Worm (Caenorhabditis elegans) whole organism, L4 larva: ENCODE results near the gene mfsd-6.

ENCODE experiments used
- F10B5.3 ChIP-seq: sonication (generic microtip); optimal IDR thresholded peaks from 2 replicates; lab custom pipeline; 2016; ENCODE audit warnings: mild to moderate bottlenecking, missing genetic modification characterization, missing compliant biosample characterization
- F26F4.8 ChIP-seq: fragments of 200-800 bp; sonication (Bioruptor generic); conservative IDR thresholded peaks from 2 replicates; pipeline ENCODE4 v1.3.6; 2022; ENCODE audit warnings: missing genetic modification characterization, missing compliant biosample characterization
- Y105C5A.15 ChIP-seq: fragments of 200-800 bp; sonication (Bioruptor generic); IDR thresholded peaks from 2 replicates; pipeline ENCODE4 v1.3.6; 2022; ENCODE audit warnings: missing genetic modification characterization, missing compliant biosample characterization
- aha-1 ChIP-seq: fragments of 150-350 bp; peaks from one replicate; lab custom pipeline; 2014; ENCODE audit warnings: missing biosample characterization, missing genetic modification characterization
- attf-4 ChIP-seq: sonication (generic microtip); optimal IDR thresholded peaks from 3 replicates; lab custom pipeline; 2017; ENCODE audit warnings: missing biosample characterization, missing genetic modification characterization
- ceh-28 ChIP-seq: fragments of 150-350 bp; optimal IDR thresholded peaks from 2 replicates; lab custom pipeline; 2014; ENCODE audit warnings: missing biosample characterization, missing genetic modification reagents, missing genetic modification characterization
- ctbp-1 ChIP-seq: fragments of 200-800 bp; sonication (Bioruptor generic); IDR thresholded peaks from 2 replicates; pipeline ENCODE4 v1.3.6; 2022; ENCODE audit warnings: missing genetic modification reagents, missing genetic modification characterization, missing compliant biosample characterization
- daf-16 ChIP-seq, 3 experiments: sonication (generic microtip); optimal IDR thresholded peaks; 2 replicates each; lab custom pipeline; 2016 to 2017; ENCODE audit warnings: missing genetic modification characterization in 3 of 3, missing genetic modification reagents in 3 of 3, mild to moderate bottlenecking in 2 of 3, missing compliant biosample characterization in 2 of 3, missing biosample characterization in 1 of 3, moderate library complexity in 1 of 3
- fkh-10 ChIP-seq: fragments of 150-350 bp; optimal IDR thresholded peaks from 2 replicates; lab custom pipeline; 2014; ENCODE audit warnings: missing biosample characterization, missing genetic modification reagents, missing genetic modification characterization
- hif-1 ChIP-seq, 2 experiments: sonication (generic microtip); optimal IDR thresholded peaks; 2 replicates each; lab custom pipeline; 2016 to 2017; ENCODE audit warnings: missing compliant biosample characterization in 2 of 2, missing genetic modification characterization in 2 of 2, missing genetic modification reagents in 2 of 2, missing genotype in 2 of 2, mild to moderate bottlenecking in 1 of 2
- jun-1 ChIP-seq: fragments of 150-350 bp; optimal IDR thresholded peaks from 2 replicates; lab custom pipeline; 2014; ENCODE audit warnings: missing biosample characterization, missing genetic modification reagents, missing genetic modification characterization
- lim-7 ChIP-seq: fragments of 200-800 bp; sonication (Bioruptor generic); IDR thresholded peaks from 2 replicates; pipeline ENCODE4 v1.3.6; 2022; ENCODE audit warnings: missing genetic modification characterization, missing compliant biosample characterization
- lir-3 ChIP-seq: sonication (generic microtip); optimal IDR thresholded peaks from 2 replicates; lab custom pipeline; 2016; ENCODE audit warnings: mild to moderate bottlenecking, missing genetic modification characterization, missing compliant biosample characterization
- lsy-2 ChIP-seq, 2 experiments: fragments of 150-350 bp in 1 of 2; sonication (generic microtip) in 1 of 2; optimal IDR thresholded peaks; 2 replicates each; lab custom pipeline; 2014 to 2017; ENCODE audit warnings: missing biosample characterization in 2 of 2, missing genetic modification characterization in 2 of 2
- mxl-2 ChIP-seq: fragments of 200-800 bp; sonication (Bioruptor generic); conservative IDR thresholded peaks from 2 replicates; pipeline ENCODE4 v1.3.6; 2022; ENCODE audit warnings: missing genetic modification reagents, missing genetic modification characterization, missing compliant biosample characterization
- nhr-42 ChIP-seq: fragments of 200-800 bp; sonication (Bioruptor generic); IDR thresholded peaks from 2 replicates; pipeline ENCODE4 v1.3.6; 2022; ENCODE audit warnings: missing genetic modification characterization, missing compliant biosample characterization
- set-16 ChIP-seq: fragments of 200-800 bp; sonication (Bioruptor generic); IDR thresholded peaks from 2 replicates; pipeline ENCODE4 v1.3.6; 2022; ENCODE audit warnings: missing genetic modification reagents, missing genetic modification characterization, missing compliant biosample characterization
- unc-62 ChIP-seq, 3 experiments: fragments of 150-350 bp in 1 of 3; sonication (generic microtip); optimal IDR thresholded peaks in 2 of 3; peaks in 1 of 3; 1 replicate in 1 of 3; 2 replicates in 2 of 3; lab custom pipeline; 2014 to 2017; ENCODE audit warnings: missing biosample characterization in 3 of 3, missing genetic modification characterization in 3 of 3, missing genetic modification reagents in 3 of 3, missing genotype in 1 of 3

mfsd-6 gene

ce11 chrIII:7533012-7533411 is 46.2 kb downstream of the mfsd-6 start:
- TF ChIP-seq nhr-42 (GFP tag; lab: Robert Waterston, UW): no peak
- TF ChIP-seq F26F4.8 (GFP tag; lab: Robert Waterston, UW): no peak
- no peak for TF ChIP-seq set-16 (GFP tag; lab: Robert Waterston, UW)
- peak; percentile 14 for TF ChIP-seq ceh-28
- TF ChIP-seq lim-7: no peak
- TF ChIP-seq fkh-10 (GFP tag; lab: Kevin White, UChicago): no peak
- TF ChIP-seq daf-16 (GFP tag; optimal IDR thresholded peaks at IDR 0.05; lab: Kevin White, UChicago): no peak
- TF ChIP-seq daf-16 (tag; optimal IDR thresholded peaks at IDR 0.05; lab: Kevin White, UChicago): no peak
- no peak for TF ChIP-seq Y105C5A.15 (GFP tag; lab: Robert Waterston, UW)
- no peak for TF ChIP-seq jun-1
- peak in 1 of 2 experiments; percentile 66 for TF ChIP-seq unc-62 (GFP tag; optimal IDR thresholded peaks at IDR 0.05 in 1 of 2; lab: Kevin White, UChicago)
- no peak for TF ChIP-seq unc-62 (tag; optimal IDR thresholded peaks at IDR 0.05; lab: Kevin White, UChicago)
- TF ChIP-seq mxl-2 (GFP tag; lab: Robert Waterston, UW): no peak
- TF ChIP-seq hif-1 (tag; optimal IDR thresholded peaks at IDR 0.05; lab: Kevin White, UChicago): no peak

- TF ChIP-seq unc-62 (GFP tag; optimal IDR thresholded peaks at IDR 0.05 in 1 of 2; lab: Kevin White, UChicago) (peak in 1 of 2 experiments; percentile 88), unc-62 (tag; optimal IDR thresholded peaks at IDR 0.05; lab: Kevin White, UChicago) (no peak), aha-1 (tag; lab: Kevin White, UChicago) (peak; percentile 14), ctbp-1 (GFP tag; lab: Robert Waterston, UW) (no peak), lir-3 (tag; lab: Kevin White, UChicago) (no peak)
These were observed 47.8 kb downstream of the mfsd-6 start for ce11 chrIII:7531385-7531784.

ce11 chrIII:7530830-7531229 is 48.4 kb downstream of the mfsd-6 start:
- TF ChIP-seq unc-62 (GFP tag; optimal IDR thresholded peaks at IDR 0.05 in 1 of 2; lab: Kevin White, UChicago): peak in 1 of 2 experiments; percentile 97
- no peak for TF ChIP-seq unc-62 (tag; optimal IDR thresholded peaks at IDR 0.05; lab: Kevin White, UChicago)
- no peak for TF ChIP-seq ceh-28

- no peak for TF ChIP-seq attf-4 (tag; lab: Kevin White, UChicago)
- TF ChIP-seq, all 104 proteins: peak for 0
These were observed 49.1 kb downstream of the mfsd-6 start for ce11 chrIII:7530108-7530507.

ce11 chrIII:7526974-7527466 is 52.2 kb downstream of the mfsd-6 start:
- no peak for TF ChIP-seq F10B5.3 (tag; lab: Kevin White, UChicago)
- peak in 1 of 2 experiments; percentile 31 for TF ChIP-seq unc-62 (GFP tag; optimal IDR thresholded peaks at IDR 0.05 in 1 of 2; lab: Kevin White, UChicago)
- no peak for TF ChIP-seq unc-62 (tag; optimal IDR thresholded peaks at IDR 0.05; lab: Kevin White, UChicago)
- peak in 1 of 2 experiments; percentile 5 for TF ChIP-seq lsy-2 (tag; optimal IDR thresholded peaks at IDR 0.05; lab: Kevin White, UChicago)
